Fruit fly (Drosophila melanogaster): ENCODE measurements around the gene sds22.

Gene sds22

dm6 chr3R:17402434-17402833, 11.0 kb downstream of the sds22 start, which contains the start of gene Sur-8 (continued):
- TF ChIP-seq zen2 (GFP tag; IDR thresholded peaks at IDR 0.05; ENCODE audit: partially characterized antibody) (0 out of 3 replicates have a peak, but pooled peaks have one; percentile 33), btn (GFP tag; optimal IDR thresholded peaks at IDR 0.05) (no peak), sob (GFP tag; IDR thresholded peaks at IDR 0.05) (peak; percentile 67), hbn (GFP tag; IDR thresholded peaks at IDR 0.05; ENCODE audit: partially characterized antibody) (no peak), pzg (GFP tag; optimal IDR thresholded peaks at IDR 0.05) (peak; percentile 35), ewg (GFP tag; optimal IDR thresholded peaks at IDR 0.05) (peak; percentile 99), bcd (GFP tag; optimal IDR thresholded peaks at IDR 0.05) (peak; percentile 60), org-1 (GFP tag; optimal IDR thresholded peaks at IDR 0.05) (peak; percentile 24), CG4360 (GFP tag; IDR thresholded peaks at IDR 0.05) (no peak), dm (GFP tag; optimal IDR thresholded peaks at IDR 0.05) (peak; percentile 31), CG6791 (GFP tag; IDR thresholded peaks at IDR 0.05; ENCODE audit: partially characterized antibody) (0 out of 3 replicates have a peak, but pooled peaks have one; percentile 29), dmrt11E (tag; optimal IDR thresholded peaks at IDR 0.05) (no peak), Sin3A (optimal IDR thresholded peaks at IDR 0.05) (no peak), CG10267 (tag; optimal IDR thresholded peaks at IDR 0.05) (peak; percentile 24), sima (GFP tag; optimal IDR thresholded peaks at IDR 0.05) (no peak), Asciz (GFP tag; optimal IDR thresholded peaks at IDR 0.05) (no peak), Meics (GFP tag; optimal IDR thresholded peaks at IDR 0.05) (peak; percentile 74), chn (GFP tag; optimal IDR thresholded peaks at IDR 0.05) (no peak), Sox100B (GFP tag; optimal IDR thresholded peaks at IDR 0.05) (no peak), CG16815 (GFP tag; optimal IDR thresholded peaks at IDR 0.05) (peak; percentile 14), wek (GFP tag; optimal IDR thresholded peaks at IDR 0.05) (peak; percentile 25), twi (tag; optimal IDR thresholded peaks at IDR 0.05) (no peak), CG12744 (GFP tag; optimal IDR thresholded peaks at IDR 0.05) (peak; percentile 45), rib (GFP tag; IDR thresholded peaks at IDR 0.05) (peak; percentile 40; the same call in 1 of the 2 replicates), gcm (GFP tag; optimal IDR thresholded peaks at IDR 0.05) (no peak), CG10431 (GFP tag; optimal IDR thresholded peaks at IDR 0.05) (peak; percentile 39), CG10366 (GFP tag; IDR thresholded peaks at IDR 0.05) (peak; percentile 68), sim (GFP tag; IDR thresholded peaks at IDR 0.05) (0 out of 2 replicates have a peak, but pooled peaks have one; percentile 31), CG10654 (GFP tag; optimal IDR thresholded peaks at IDR 0.05) (peak; percentile 40), CG11398 (GFP tag; optimal IDR thresholded peaks at IDR 0.05) (peak; percentile 34), Oli (tag; optimal IDR thresholded peaks at IDR 0.05) (peak; percentile 28), Blimp-1 (GFP tag; optimal IDR thresholded peaks at IDR 0.05) (peak; percentile 31), pfk (GFP tag; optimal IDR thresholded peaks at IDR 0.05) (no peak), repo (GFP tag; optimal IDR thresholded peaks at IDR 0.05) (peak; percentile 25), CG31224 (GFP tag; IDR thresholded peaks at IDR 0.05) (peak; percentile 47; the same call in 1 of the 2 replicates), CG1647 (GFP tag; optimal IDR thresholded peaks at IDR 0.05) (peak; percentile 55), cwo (GFP tag; optimal IDR thresholded peaks at IDR 0.05) (no peak), CG18619 (GFP tag; optimal IDR thresholded peaks at IDR 0.05) (peak; percentile 55), Xrp1 (GFP tag; IDR thresholded peaks at IDR 0.05) (peak; percentile 36; the same call in 1 of the 2 replicates), CG2678 (tag; optimal IDR thresholded peaks at IDR 0.05) (peak; percentile 48), CG33557 (GFP tag; optimal IDR thresholded peaks at IDR 0.05) (no peak), CG1024 (GFP tag; IDR thresholded peaks at IDR 0.05) (peak; percentile 80), Lpt (GFP tag; optimal IDR thresholded peaks at IDR 0.05) (no peak), CG14965 (GFP tag; optimal IDR thresholded peaks at IDR 0.05; ENCODE audit: borderline replicate concordance) (no peak), klu (GFP tag; IDR thresholded peaks at IDR 0.05) (no peak), CG4424 (GFP tag; optimal IDR thresholded peaks at IDR 0.05) (peak; percentile 58), CG13287 (GFP tag; IDR thresholded peaks at IDR 0.05; ENCODE audit: partially characterized antibody) (0 out of 2 replicates have a peak, but pooled peaks have one; percentile 27), CG3407 (GFP tag; optimal IDR thresholded peaks at IDR 0.05) (peak; percentile 26), CG33213 (GFP tag; optimal IDR thresholded peaks at IDR 0.05) (peak; percentile 67), Vsx1 (GFP tag; optimal IDR thresholded peaks at IDR 0.05) (peak; percentile 3)

Data from whole organism, embryonic.